Worm (Caenorhabditis elegans): ENCODE results near the gene C28G1.6.

The C28G1.6 gene

ce11 chrX:8791821-8792220, 39.2 kb downstream of the C28G1.6 start, which contains the start of gene chup-1:
Gene chup-1 (plus strand): TSS chrX:8792160.
- peak; percentile 20 for TF ChIP-seq lin-13 (tag; optimal IDR thresholded peaks at IDR 0.05)
- TF ChIP-seq bed-3 (GFP tag; optimal IDR thresholded peaks at IDR 0.05), result no peak
- TF ChIP-seq ceh-39 (tag; optimal IDR thresholded peaks at IDR 0.05), result peak; percentile 58
- TF ChIP-seq tbx-8 (GFP tag; optimal IDR thresholded peaks at IDR 0.05), result no peak
- no peak for TF ChIP-seq flh-1 (GFP tag; optimal IDR thresholded peaks at IDR 0.05)
- no peak for TF ChIP-seq lsy-2 (tag; optimal IDR thresholded peaks at IDR 0.05)
- no peak for TF ChIP-seq sptf-1 (tag; optimal IDR thresholded peaks at IDR 0.05)
- TF ChIP-seq snpc-4 (tag; optimal IDR thresholded peaks at IDR 0.05), result no peak
- TF ChIP-seq nhr-2 (tag; optimal IDR thresholded peaks at IDR 0.05), result no peak
- TF ChIP-seq nhr-28 (tag; optimal IDR thresholded peaks at IDR 0.05), result no peak
- TF ChIP-seq mep-1 (tag; optimal IDR thresholded peaks at IDR 0.05), result peak; percentile 68
- no peak for TF ChIP-seq unc-62 (GFP tag; optimal IDR thresholded peaks at IDR 0.05)
- no peak for TF ChIP-seq ham-2 (GFP tag; optimal IDR thresholded peaks at IDR 0.05)
- no peak for TF ChIP-seq nhr-237 (tag; optimal IDR thresholded peaks at IDR 0.05)
- peak; percentile 56 for TF ChIP-seq lin-32 (GFP tag; optimal IDR thresholded peaks at IDR 0.05)
- TF ChIP-seq ceh-43 (GFP tag; optimal IDR thresholded peaks at IDR 0.05), result no peak
- no peak for TF ChIP-seq zip-8 (tag; optimal IDR thresholded peaks at IDR 0.05)
- TF ChIP-seq cnd-1 (tag; optimal IDR thresholded peaks at IDR 0.05), result no peak
- TF ChIP-seq elt-3 (tag; optimal IDR thresholded peaks at IDR 0.05), result no peak
- no peak for TF ChIP-seq ces-1 (GFP tag; optimal IDR thresholded peaks at IDR 0.05)
- TF ChIP-seq nhr-76 (tag; optimal IDR thresholded peaks at IDR 0.05), result no peak
- TF ChIP-seq M03D4.4 (tag; optimal IDR thresholded peaks at IDR 0.05), result no peak
- TF ChIP-seq sem-2 (GFP tag; optimal IDR thresholded peaks at IDR 0.05), result no peak
- no peak for TF ChIP-seq elt-1 (tag; optimal IDR thresholded peaks at IDR 0.05; ENCODE audit: borderline replicate concordance, insufficient read depth)
- peak; percentile 38 for TF ChIP-seq hlh-1 (tag; optimal IDR thresholded peaks at IDR 0.05)
- no peak for TF ChIP-seq ztf-11 (tag; optimal IDR thresholded peaks at IDR 0.05)
- TF ChIP-seq pha-4 (tag; optimal IDR thresholded peaks at IDR 0.05), result no peak
- no peak for TF ChIP-seq nhr-12 (tag; optimal IDR thresholded peaks at IDR 0.05)
- no peak for TF ChIP-seq unc-120 (tag; optimal IDR thresholded peaks at IDR 0.05; ENCODE audit: poor library complexity, severe bottlenecking)
- TF ChIP-seq blmp-1 (tag; optimal IDR thresholded peaks at IDR 0.05), result no peak
- TF ChIP-seq drap-1 (GFP tag; optimal IDR thresholded peaks at IDR 0.05), result no peak
- TF ChIP-seq ceh-83 (GFP tag; optimal IDR thresholded peaks at IDR 0.05), result no peak
- no peak for TF ChIP-seq mls-2 (tag; optimal IDR thresholded peaks at IDR 0.05)
- no peak for TF ChIP-seq unc-39 (tag; optimal IDR thresholded peaks at IDR 0.05)
- TF ChIP-seq mab-5 (tag; optimal IDR thresholded peaks at IDR 0.05), result no peak

ce11 chrX:8790093-8790492, 41.0 kb downstream of the C28G1.6 start:
- TF ChIP-seq unc-39 (tag; optimal IDR thresholded peaks at IDR 0.05), result no peak
- TF ChIP-seq flh-1 (GFP tag; optimal IDR thresholded peaks at IDR 0.05), result no peak
- TF ChIP-seq lin-13 (tag; optimal IDR thresholded peaks at IDR 0.05), result no peak
- TF ChIP-seq mls-2 (tag; optimal IDR thresholded peaks at IDR 0.05), result no peak
- TF ChIP-seq ceh-43 (GFP tag; optimal IDR thresholded peaks at IDR 0.05), result no peak
- TF ChIP-seq nhr-28 (tag; optimal IDR thresholded peaks at IDR 0.05), result no peak
- no peak for TF ChIP-seq ztf-11 (tag; optimal IDR thresholded peaks at IDR 0.05)
- no peak for TF ChIP-seq mab-5 (tag; optimal IDR thresholded peaks at IDR 0.05)
- TF ChIP-seq tbx-8 (GFP tag; optimal IDR thresholded peaks at IDR 0.05), result no peak

DNA sequence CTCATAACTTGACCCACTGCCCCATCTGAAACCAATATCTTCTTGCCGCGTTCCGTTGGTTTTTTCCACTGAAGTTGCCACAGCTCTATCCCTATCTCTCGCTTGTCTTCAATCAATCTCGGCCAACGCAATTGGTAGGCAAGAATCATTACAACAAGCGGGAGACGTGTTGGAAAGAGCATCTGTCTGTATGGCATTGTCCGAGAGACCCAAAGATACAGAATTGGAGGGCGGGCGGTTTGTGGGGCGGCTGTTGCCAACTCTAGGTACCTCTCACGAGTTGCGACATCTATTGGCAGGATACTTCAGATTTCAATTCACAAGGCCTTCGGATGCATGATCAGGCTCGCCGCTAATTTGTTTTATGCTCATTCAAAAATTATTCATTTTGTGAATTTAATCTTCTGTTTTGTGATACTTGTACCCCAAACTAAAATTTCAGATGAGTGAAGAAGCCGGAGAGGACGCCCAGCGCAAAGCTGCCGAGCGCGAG, 42.0 kb downstream of the C28G1.6 start, which contains the start of gene unc-27:
unc-27 (plus strand) TSS at position 443 of the 493 bp plus-strand sequence.
- TF ChIP-seq mab-5 (tag; optimal IDR thresholded peaks at IDR 0.05) (no peak), unc-120 (tag; optimal IDR thresholded peaks at IDR 0.05; ENCODE audit: poor library complexity, severe bottlenecking) (peak; percentile 97), blmp-1 (tag; optimal IDR thresholded peaks at IDR 0.05) (no peak), ceh-43 (GFP tag; optimal IDR thresholded peaks at IDR 0.05) (no peak), drap-1 (GFP tag; optimal IDR thresholded peaks at IDR 0.05) (no peak), hlh-1 (tag; optimal IDR thresholded peaks at IDR 0.05) (peak; percentile 100), ztf-11 (tag; optimal IDR thresholded peaks at IDR 0.05) (no peak), unc-62 (GFP tag; optimal IDR thresholded peaks at IDR 0.05) (peak; percentile 80)
